Worm (Caenorhabditis elegans) whole organism, L4/young adult: ENCODE results near the gene srxa-13.

Experiments
- W03F9.2 ChIP-seq: fragments of 150-350 bp; optimal IDR thresholded peaks from 2 replicates; lab custom pipeline; 2014; ENCODE audit warnings: missing biosample characterization, missing genetic modification characterization
- dao-5 ChIP-seq: sonication (generic microtip); optimal IDR thresholded peaks from 2 replicates; lab custom pipeline; 2016; ENCODE audit warnings: missing genotype, missing genetic modification characterization, moderate library complexity, missing compliant biosample characterization
- him-1 ChIP-seq: sonication (generic microtip); optimal IDR thresholded peaks from 2 replicates; lab custom pipeline; 2016; ENCODE audit warnings: missing genotype, missing genetic modification reagents, missing genetic modification characterization, missing compliant biosample characterization

DNA sequence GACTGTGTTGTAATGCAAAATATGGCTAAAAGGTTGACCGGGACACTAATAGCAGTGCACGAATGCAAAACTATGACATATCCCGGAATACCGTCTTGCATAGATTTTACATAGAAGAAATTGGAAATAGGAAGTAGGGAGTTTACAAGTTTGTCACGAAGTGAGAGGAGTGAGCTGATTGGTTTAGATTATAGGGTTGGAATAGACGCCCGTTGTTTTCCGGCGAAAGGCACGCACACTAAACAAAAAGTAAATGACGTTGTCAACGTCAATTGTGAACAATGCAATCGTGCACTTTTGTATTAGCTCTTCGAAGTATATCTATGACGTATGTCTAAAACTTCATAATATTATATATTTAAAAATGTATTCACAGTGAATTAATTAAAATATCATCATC lies 31.3 kb downstream of the srxa-13 start, which contains the start of gene srh-24:
- TF ChIP-seq him-1: no peak
- TF ChIP-seq dao-5 (tag; lab: Kevin White, UChicago): no peak
- TF ChIP-seq W03F9.2 (tag; lab: Kevin White, UChicago): no peak
